Worm (Caenorhabditis elegans) whole organism, L2 larva: ENCODE measurements around the gene aqp-12.

Experiments used
- nhr-12 ChIP-seq: fragments of 150-350 bp; optimal IDR thresholded peaks from 2 replicates; lab custom pipeline; 2014; ENCODE audit warnings: missing biosample characterization, missing genetic modification characterization
- nhr-129 ChIP-seq: fragments of 150-350 bp; optimal IDR thresholded peaks from 2 replicates; lab custom pipeline; 2014; ENCODE audit warnings: missing biosample characterization, missing genetic modification characterization
- snpc-4 ChIP-seq: fragments of 150-350 bp; optimal IDR thresholded peaks from 2 replicates; lab custom pipeline; 2014; ENCODE audit warnings: missing biosample characterization, missing genetic modification characterization

ce11 chrII:12255545-12256233 is 52.7 kb downstream of the aqp-12 start:
- no peak for TF ChIP-seq nhr-12 (tag; lab: Kevin White, UChicago)
- TF ChIP-seq snpc-4 (tag; lab: Kevin White, UChicago) = no peak
- no peak for TF ChIP-seq nhr-129 (tag; lab: Kevin White, UChicago)
